Worm (Caenorhabditis elegans): Measurements from ENCODE around the gene F17C8.6.

DNA sequence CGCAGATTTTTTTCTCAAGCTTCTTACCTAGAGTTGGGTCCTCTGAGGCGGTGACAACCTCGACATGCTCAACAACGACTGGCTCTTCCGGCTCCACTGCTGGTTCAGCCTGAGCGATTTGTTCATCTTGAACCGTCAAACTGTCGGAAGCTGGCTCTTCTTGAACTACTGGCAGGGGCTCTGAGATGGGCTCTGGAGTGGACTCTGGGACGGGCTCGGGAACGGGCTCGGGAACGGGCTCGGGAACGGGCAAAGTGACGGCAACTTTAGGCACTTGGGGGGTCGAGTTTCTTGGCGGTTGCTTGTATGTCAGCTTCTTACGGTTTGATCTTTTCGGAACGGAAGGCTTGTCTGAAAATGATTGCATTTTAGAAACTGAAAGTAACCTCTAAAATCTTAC, 17.0 kb upstream of the F17C8.6 start:
- TF ChIP-seq tbx-9 (tag; optimal IDR thresholded peaks at IDR 0.05; ENCODE audit: borderline replicate concordance) (no peak), hmg-1.2 (GFP tag; IDR thresholded peaks at IDR 0.05) (no peak), ztf-18 (tag; optimal IDR thresholded peaks at IDR 0.05) (no peak), mxl-1 (tag; optimal IDR thresholded peaks at IDR 0.05) (no peak), nfya-1 (tag; optimal IDR thresholded peaks at IDR 0.05; ENCODE audit: borderline replicate concordance, insufficient read depth) (no peak), nhr-90 (tag; optimal IDR thresholded peaks at IDR 0.05) (no peak), ama-1 (optimal IDR thresholded peaks at IDR 0.05) (no peak), ama-1 (GFP tag; optimal IDR thresholded peaks at IDR 0.05) (no peak)
